Fruit fly (Drosophila melanogaster): ENCODE data around the gene Gs1.

Gene Gs1

dm6 chr2L:131466-132270 lies at the start of gene Gs1:
TSS of gene Gs1 (plus strand) at chr2L:132077.
- no peak for TF ChIP-seq pan (optimal IDR thresholded peaks at IDR 0.05)
- TF ChIP-seq Dll (optimal IDR thresholded peaks at IDR 0.05), result no peak
- TF ChIP-seq CG8478 (optimal IDR thresholded peaks at IDR 0.05), result no peak

- TF ChIP-seq psq (optimal IDR thresholded peaks at IDR 0.05) (no peak), usp (GFP tag; optimal IDR thresholded peaks at IDR 0.05) (no peak), pan (optimal IDR thresholded peaks at IDR 0.05) (no peak), CG8478 (optimal IDR thresholded peaks at IDR 0.05) (no peak), Dll (optimal IDR thresholded peaks at IDR 0.05) (no peak), EcR (GFP tag; optimal IDR thresholded peaks at IDR 0.05) (no peak)
Observed at dm6 chr2L:82080-82479, 49.8 kb upstream of the Gs1 start.

dm6 chr2L:85099-85498 lies 46.8 kb upstream of the Gs1 start:
- no peak for TF ChIP-seq pan (optimal IDR thresholded peaks at IDR 0.05)
- TF ChIP-seq usp (GFP tag; optimal IDR thresholded peaks at IDR 0.05), result no peak
- no peak for TF ChIP-seq psq (optimal IDR thresholded peaks at IDR 0.05)
- TF ChIP-seq EcR (GFP tag; optimal IDR thresholded peaks at IDR 0.05), result no peak
- TF ChIP-seq Dll (optimal IDR thresholded peaks at IDR 0.05), result no peak
- TF ChIP-seq CG8478 (optimal IDR thresholded peaks at IDR 0.05), result no peak

- TF ChIP-seq CG8478 (optimal IDR thresholded peaks at IDR 0.05) (no peak), psq (optimal IDR thresholded peaks at IDR 0.05) (no peak), EcR (GFP tag; optimal IDR thresholded peaks at IDR 0.05) (no peak), pan (optimal IDR thresholded peaks at IDR 0.05) (no peak), usp (GFP tag; optimal IDR thresholded peaks at IDR 0.05) (no peak), Dll (optimal IDR thresholded peaks at IDR 0.05) (no peak)
Observed at dm6 chr2L:85701-86100, 46.2 kb upstream of the Gs1 start.

dm6 chr2L:87255-87723 lies 44.6 kb upstream of the Gs1 start, which contains the start of gene net:
TSS of gene net (minus strand) at chr2L:87387.
- TF ChIP-seq Dll (optimal IDR thresholded peaks at IDR 0.05) (no peak), EcR (GFP tag; optimal IDR thresholded peaks at IDR 0.05) (no peak), CG8478 (optimal IDR thresholded peaks at IDR 0.05) (no peak), usp (GFP tag; optimal IDR thresholded peaks at IDR 0.05) (no peak), pan (optimal IDR thresholded peaks at IDR 0.05) (no peak), psq (optimal IDR thresholded peaks at IDR 0.05) (no peak)

dm6 chr2L:88528-88927 lies 43.3 kb upstream of the Gs1 start:
- TF ChIP-seq CG8478 (optimal IDR thresholded peaks at IDR 0.05) (no peak), EcR (GFP tag; optimal IDR thresholded peaks at IDR 0.05) (no peak), pan (optimal IDR thresholded peaks at IDR 0.05) (no peak), psq (optimal IDR thresholded peaks at IDR 0.05) (no peak), usp (GFP tag; optimal IDR thresholded peaks at IDR 0.05) (no peak), Dll (optimal IDR thresholded peaks at IDR 0.05) (no peak)

- TF ChIP-seq psq (optimal IDR thresholded peaks at IDR 0.05), result no peak
- no peak for TF ChIP-seq Dll (optimal IDR thresholded peaks at IDR 0.05)
- TF ChIP-seq EcR (GFP tag; optimal IDR thresholded peaks at IDR 0.05), result no peak
- TF ChIP-seq CG8478 (optimal IDR thresholded peaks at IDR 0.05), result no peak
- no peak for TF ChIP-seq pan (optimal IDR thresholded peaks at IDR 0.05)
- TF ChIP-seq usp (GFP tag; optimal IDR thresholded peaks at IDR 0.05), result no peak
Observed at dm6 chr2L:89158-89557, 42.7 kb upstream of the Gs1 start.

dm6 chr2L:90081-90480 lies 41.8 kb upstream of the Gs1 start:
- no peak for TF ChIP-seq pan (optimal IDR thresholded peaks at IDR 0.05)
- no peak for TF ChIP-seq Dll (optimal IDR thresholded peaks at IDR 0.05)
- no peak for TF ChIP-seq CG8478 (optimal IDR thresholded peaks at IDR 0.05)
- no peak for TF ChIP-seq usp (GFP tag; optimal IDR thresholded peaks at IDR 0.05)
- no peak for TF ChIP-seq psq (optimal IDR thresholded peaks at IDR 0.05)
- TF ChIP-seq EcR (GFP tag; optimal IDR thresholded peaks at IDR 0.05), result no peak

- TF ChIP-seq usp (GFP tag; optimal IDR thresholded peaks at IDR 0.05) (no peak), CG8478 (optimal IDR thresholded peaks at IDR 0.05) (no peak), Dll (optimal IDR thresholded peaks at IDR 0.05) (no peak), EcR (GFP tag; optimal IDR thresholded peaks at IDR 0.05) (no peak), pan (optimal IDR thresholded peaks at IDR 0.05) (no peak), psq (optimal IDR thresholded peaks at IDR 0.05) (no peak)
Observed at dm6 chr2L:91333-91732, 40.5 kb upstream of the Gs1 start.

dm6 chr2L:91830-92229 lies 40.0 kb upstream of the Gs1 start:
- TF ChIP-seq EcR (GFP tag; optimal IDR thresholded peaks at IDR 0.05) (no peak), CG8478 (optimal IDR thresholded peaks at IDR 0.05) (no peak), Dll (optimal IDR thresholded peaks at IDR 0.05) (no peak), pan (optimal IDR thresholded peaks at IDR 0.05) (no peak), psq (optimal IDR thresholded peaks at IDR 0.05) (no peak), usp (GFP tag; optimal IDR thresholded peaks at IDR 0.05) (no peak)

dm6 chr2L:92993-93392 lies 38.9 kb upstream of the Gs1 start:
- no peak for TF ChIP-seq CG8478 (optimal IDR thresholded peaks at IDR 0.05)
- no peak for TF ChIP-seq Dll (optimal IDR thresholded peaks at IDR 0.05)
- no peak for TF ChIP-seq usp (GFP tag; optimal IDR thresholded peaks at IDR 0.05)
- no peak for TF ChIP-seq EcR (GFP tag; optimal IDR thresholded peaks at IDR 0.05)
- no peak for TF ChIP-seq psq (optimal IDR thresholded peaks at IDR 0.05)
- TF ChIP-seq pan (optimal IDR thresholded peaks at IDR 0.05), result no peak

- TF ChIP-seq pan (optimal IDR thresholded peaks at IDR 0.05), result no peak
- no peak for TF ChIP-seq psq (optimal IDR thresholded peaks at IDR 0.05)
- TF ChIP-seq CG8478 (optimal IDR thresholded peaks at IDR 0.05), result no peak
- TF ChIP-seq Dll (optimal IDR thresholded peaks at IDR 0.05), result no peak
- TF ChIP-seq EcR (GFP tag; optimal IDR thresholded peaks at IDR 0.05), result no peak
Observed at dm6 chr2L:94096-94495, 37.8 kb upstream of the Gs1 start.

Data from whole organism.